1 fruit fly cellular context compared by ENCODE assay signal in the genomic region with DNA sequence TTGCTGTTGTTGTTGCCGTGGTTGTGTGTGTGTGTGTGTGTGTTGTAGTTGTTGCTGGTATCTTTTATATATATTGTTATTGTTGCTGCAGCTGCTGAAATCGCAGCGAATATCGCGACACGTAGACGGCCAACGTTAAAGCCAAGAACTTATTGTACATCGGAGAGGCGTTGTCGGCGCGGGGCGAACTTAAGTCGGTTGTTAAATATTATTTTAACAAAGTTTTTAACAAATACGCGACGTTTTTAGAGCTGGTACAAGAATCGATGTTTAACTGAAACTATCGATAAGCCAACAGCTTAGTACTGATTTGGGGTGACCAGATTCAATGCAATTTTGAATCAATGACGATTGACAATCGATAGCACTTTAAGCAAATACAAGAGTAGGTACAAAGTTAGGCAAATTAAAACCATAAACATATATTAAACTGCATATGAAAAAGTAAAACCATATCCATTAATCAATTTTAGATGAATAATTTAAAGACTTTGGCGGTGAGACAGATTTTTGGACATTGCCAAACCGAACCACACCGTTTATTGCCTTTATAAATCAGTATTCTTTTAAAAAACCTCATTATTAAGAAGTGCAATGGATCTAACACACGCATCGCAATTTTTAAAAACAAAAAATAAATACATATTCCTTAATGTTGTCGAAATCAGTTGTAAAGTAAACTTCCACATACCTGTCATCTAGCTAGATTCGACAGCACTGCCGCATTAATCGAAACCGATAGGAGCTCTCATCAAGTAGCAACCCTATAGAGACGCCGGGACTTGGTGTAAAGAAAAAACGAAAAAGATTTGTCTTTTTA.
TF ChIP-seq lines count a peak whose summit lies in the region.

TSS of gene Mrtf (minus strand) at position 268 of the 820 bp plus-strand sequence.
TSS of gene Non2 (plus strand) at position 731 of the 820 bp plus-strand sequence.

TF ChIP-seq in whole organism, embryonic, 481 proteins besides CTCF, POLR2A, EP300 and RAD21 (continued from another document and continues in another):
- peak; percentile 95 for TF ChIP-seq CG4360 (GFP tag; IDR thresholded peaks at IDR 0.05; lab: Robert Waterston, UW)
- peak; percentile 71 for TF ChIP-seq CG4424 (GFP tag; optimal IDR thresholded peaks at IDR 0.05; lab: Kevin White, UChicago)
- TF ChIP-seq scrt (GFP tag; optimal IDR thresholded peaks at IDR 0.05; lab: Kevin White, UChicago) = peak; percentile 43
- peak; percentile 49 for TF ChIP-seq Fer3 (tag; optimal IDR thresholded peaks at IDR 0.05; lab: Kevin White, UChicago)
- peak; percentile 40 for TF ChIP-seq CG12942 (GFP tag; optimal IDR thresholded peaks at IDR 0.05; lab: Kevin White, UChicago)
- 0 out of 2 replicates have a peak, but pooled peaks have one; percentile 5 for TF ChIP-seq CG16779 (GFP tag; IDR thresholded peaks at IDR 0.05; lab: Robert Waterston, UW)
- peak; percentile 37 for TF ChIP-seq CG10209 (GFP tag; optimal IDR thresholded peaks at IDR 0.05; lab: Kevin White, UChicago)
- no peak for TF ChIP-seq corto (GFP tag; optimal IDR thresholded peaks at IDR 0.05; lab: Kevin White, UChicago)
- TF ChIP-seq CG15269 (tag; optimal IDR thresholded peaks at IDR 0.05; lab: Kevin White, UChicago) = peak; percentile 49
- peak; percentile 50 for TF ChIP-seq B-H2 (GFP tag; optimal IDR thresholded peaks at IDR 0.05; lab: Kevin White, UChicago)
- peak; percentile 88 for TF ChIP-seq HLH4C (GFP tag; IDR thresholded peaks at IDR 0.05; lab: Robert Waterston, UW; ENCODE audit: partially characterized antibody)
- peak; percentile 15 for TF ChIP-seq pb (GFP tag; optimal IDR thresholded peaks at IDR 0.05; lab: Kevin White, UChicago)
- peak; percentile 52 for TF ChIP-seq ttk (GFP tag; IDR thresholded peaks at IDR 0.05; lab: Robert Waterston, UW)
- no peak for TF ChIP-seq pfk (GFP tag; optimal IDR thresholded peaks at IDR 0.05; lab: Kevin White, UChicago)
- TF ChIP-seq CG7745 (tag; optimal IDR thresholded peaks at IDR 0.05; lab: Kevin White, UChicago) = no peak
- no peak for TF ChIP-seq aop (GFP tag; IDR thresholded peaks at IDR 0.05; lab: Robert Waterston, UW)
- 0 out of 2 replicates have a peak, but pooled peaks have one; percentile 26 for TF ChIP-seq onecut (GFP tag; IDR thresholded peaks at IDR 0.05; lab: Robert Waterston, UW)
- peak; percentile 56 for TF ChIP-seq Ada2b (GFP tag; IDR thresholded peaks at IDR 0.05; lab: Robert Waterston, UW)
- peak; percentile 96 for TF ChIP-seq Ets65A (GFP tag; lab: Kevin White, UChicago)
- no peak for TF ChIP-seq pita (GFP tag; optimal IDR thresholded peaks at IDR 0.05; lab: Kevin White, UChicago)
- peak; percentile 33 for TF ChIP-seq Hmx (GFP tag; optimal IDR thresholded peaks at IDR 0.05; lab: Kevin White, UChicago)
- TF ChIP-seq CG11456 (GFP tag; IDR thresholded peaks at IDR 0.05; lab: Robert Waterston, UW) = peak; percentile 65; the same call in 2 of the 3 replicates
- TF ChIP-seq CG13894 (tag; optimal IDR thresholded peaks at IDR 0.05; lab: Kevin White, UChicago) = peak; percentile 14
- TF ChIP-seq p53 (GFP tag; optimal IDR thresholded peaks at IDR 0.05; lab: Kevin White, UChicago) = no peak
- TF ChIP-seq CG4404 (GFP tag; IDR thresholded peaks at IDR 0.05; lab: Robert Waterston, UW) = 0 out of 2 replicates have a peak, but pooled peaks have one; percentile 41
- TF ChIP-seq CG34422 (GFP tag; IDR thresholded peaks at IDR 0.05; lab: Robert Waterston, UW) = peak; percentile 25; the same call in 1 of the 3 replicates
- peak; percentile 47 for TF ChIP-seq CG10366 (GFP tag; IDR thresholded peaks at IDR 0.05; lab: Robert Waterston, UW)
- no peak for TF ChIP-seq cas (GFP tag; IDR thresholded peaks at IDR 0.05; lab: Robert Waterston, UW)
- TF ChIP-seq CG12236 (GFP tag; optimal IDR thresholded peaks at IDR 0.05; lab: Kevin White, UChicago) = no peak
- TF ChIP-seq CG12659 (GFP tag; optimal IDR thresholded peaks at IDR 0.05; lab: Kevin White, UChicago) = peak; percentile 75
- peak; percentile 30 for TF ChIP-seq Side (GFP tag; optimal IDR thresholded peaks at IDR 0.05; lab: Kevin White, UChicago)
- no peak for TF ChIP-seq H2.0 (GFP tag; IDR thresholded peaks at IDR 0.05; lab: Robert Waterston, UW)
- TF ChIP-seq dimm (GFP tag; IDR thresholded peaks at IDR 0.05; lab: Robert Waterston, UW) = no peak
- TF ChIP-seq hb (GFP tag; IDR thresholded peaks at IDR 0.05; lab: Robert Waterston, UW; ENCODE audit: partially characterized antibody) = peak; percentile 79; the same call in 2 of the 3 replicates
- TF ChIP-seq CG17359 (tag; optimal IDR thresholded peaks at IDR 0.05; lab: Kevin White, UChicago) = peak; percentile 59
- peak; percentile 72 for TF ChIP-seq CHES-1-like (GFP tag; optimal IDR thresholded peaks at IDR 0.05; lab: Kevin White, UChicago)
- peak; percentile 63 for TF ChIP-seq Hmr (GFP tag; optimal IDR thresholded peaks at IDR 0.05; lab: Kevin White, UChicago)
- TF ChIP-seq Atf3 (GFP tag; optimal IDR thresholded peaks at IDR 0.05; lab: Kevin White, UChicago) = peak; percentile 59
- peak; percentile 86 for TF ChIP-seq CG6791 (GFP tag; IDR thresholded peaks at IDR 0.05; lab: Robert Waterston, UW; ENCODE audit: partially characterized antibody)
- TF ChIP-seq sqz (GFP tag; optimal IDR thresholded peaks at IDR 0.05; lab: Kevin White, UChicago) = no peak
- peak; percentile 75 for TF ChIP-seq gem (tag; optimal IDR thresholded peaks at IDR 0.05; lab: Kevin White, UChicago)
- TF ChIP-seq Ptx1 (GFP tag; IDR thresholded peaks at IDR 0.05; lab: Robert Waterston, UW) = peak; percentile 50
- TF ChIP-seq CG6813 (GFP tag; optimal IDR thresholded peaks at IDR 0.05; lab: Kevin White, UChicago) = no peak
- TF ChIP-seq ase (GFP tag; IDR thresholded peaks at IDR 0.05; lab: Robert Waterston, UW) = no peak
- TF ChIP-seq slbo (GFP tag; IDR thresholded peaks at IDR 0.05; lab: Robert Waterston, UW) = peak; percentile 78
- TF ChIP-seq Trl (optimal IDR thresholded peaks at IDR 0.05; lab: Kevin White, UChicago) = no peak
- TF ChIP-seq Trl (GFP tag; optimal IDR thresholded peaks at IDR 0.05; lab: Kevin White, UChicago) = peak; percentile 55
- no peak for TF ChIP-seq CG31224 (GFP tag; IDR thresholded peaks at IDR 0.05; lab: Robert Waterston, UW)
- TF ChIP-seq Dek (tag; optimal IDR thresholded peaks at IDR 0.05; lab: Kevin White, UChicago) = peak; percentile 50
- peak; percentile 25 for TF ChIP-seq fd96Cb (tag; optimal IDR thresholded peaks at IDR 0.05; lab: Kevin White, UChicago)
- TF ChIP-seq Stat92E (GFP tag; optimal IDR thresholded peaks at IDR 0.05; lab: Kevin White, UChicago) = no peak
- TF ChIP-seq PHDP (tag; optimal IDR thresholded peaks at IDR 0.05; lab: Kevin White, UChicago) = peak; percentile 0
- TF ChIP-seq CG6683 (GFP tag; optimal IDR thresholded peaks at IDR 0.05; lab: Kevin White, UChicago) = no peak
- TF ChIP-seq kah (GFP tag; optimal IDR thresholded peaks at IDR 0.05; lab: Kevin White, UChicago) = no peak
- peak; percentile 77 for TF ChIP-seq inv (GFP tag; IDR thresholded peaks at IDR 0.05; lab: Robert Waterston, UW; ENCODE audit: partially characterized antibody)
- peak; percentile 69 for TF ChIP-seq stwl (tag; optimal IDR thresholded peaks at IDR 0.05; lab: Kevin White, UChicago)
- peak; percentile 57; the same call in 2 of the 3 replicates for TF ChIP-seq Aef1 (GFP tag; IDR thresholded peaks at IDR 0.05; lab: Robert Waterston, UW)
- TF ChIP-seq Lhr (GFP tag; optimal IDR thresholded peaks at IDR 0.05; lab: Kevin White, UChicago) = peak; percentile 2
- TF ChIP-seq tin (GFP tag; optimal IDR thresholded peaks at IDR 0.05; lab: Kevin White, UChicago) = peak; percentile 66
- TF ChIP-seq az2 (GFP tag; optimal IDR thresholded peaks at IDR 0.05; lab: Kevin White, UChicago) = peak; percentile 61
- peak; percentile 69 for TF ChIP-seq hbn (GFP tag; IDR thresholded peaks at IDR 0.05; lab: Robert Waterston, UW; ENCODE audit: partially characterized antibody)
- TF ChIP-seq CG13296 (GFP tag; optimal IDR thresholded peaks at IDR 0.05; lab: Kevin White, UChicago) = peak; percentile 37
- peak; percentile 38 for TF ChIP-seq slp2 (GFP tag; optimal IDR thresholded peaks at IDR 0.05; lab: Kevin White, UChicago)
- peak; percentile 57 for TF ChIP-seq lab (GFP tag; optimal IDR thresholded peaks at IDR 0.05; lab: Kevin White, UChicago)
- TF ChIP-seq Eip74EF (GFP tag; optimal IDR thresholded peaks at IDR 0.05; lab: Kevin White, UChicago) = peak in 1 of 2 experiments; percentile 6
- TF ChIP-seq CG7786 (GFP tag; optimal IDR thresholded peaks at IDR 0.05; lab: Kevin White, UChicago) = peak; percentile 47
- TF ChIP-seq org-1 (GFP tag; optimal IDR thresholded peaks at IDR 0.05; lab: Kevin White, UChicago) = no peak
- TF ChIP-seq CoRest (tag; optimal IDR thresholded peaks at IDR 0.05; lab: Kevin White, UChicago) = peak; percentile 76
- TF ChIP-seq bsh (GFP tag; optimal IDR thresholded peaks at IDR 0.05; lab: Kevin White, UChicago) = peak in 1 of 2 experiments; percentile 53
- peak; percentile 23; the same call in 1 of the 3 replicates for TF ChIP-seq Optix (GFP tag; IDR thresholded peaks at IDR 0.05; lab: Robert Waterston, UW)
- peak; percentile 26 for TF ChIP-seq Nf-YB (GFP tag; optimal IDR thresholded peaks at IDR 0.05; lab: Kevin White, UChicago)
- peak; percentile 17 for TF ChIP-seq Oli (tag; optimal IDR thresholded peaks at IDR 0.05; lab: Kevin White, UChicago)
- no peak for TF ChIP-seq pros (GFP tag; optimal IDR thresholded peaks at IDR 0.05; lab: Kevin White, UChicago)
- no peak for TF ChIP-seq fd64A (GFP tag; optimal IDR thresholded peaks at IDR 0.05; lab: Kevin White, UChicago)
- peak; percentile 89 for TF ChIP-seq BEAF-32 (GFP tag; optimal IDR thresholded peaks at IDR 0.05; lab: Kevin White, UChicago)
- no peak for TF ChIP-seq Dad (GFP tag; optimal IDR thresholded peaks at IDR 0.05; lab: Kevin White, UChicago)
- peak; percentile 70 for TF ChIP-seq tna (GFP tag; IDR thresholded peaks at IDR 0.05; lab: Robert Waterston, UW; ENCODE audit: partially characterized antibody)
- peak; percentile 75 for TF ChIP-seq Xbp1 (GFP tag; optimal IDR thresholded peaks at IDR 0.05; lab: Kevin White, UChicago)
- TF ChIP-seq her (GFP tag; optimal IDR thresholded peaks at IDR 0.05; lab: Kevin White, UChicago) = no peak
- TF ChIP-seq bab2 (GFP tag; optimal IDR thresholded peaks at IDR 0.05; lab: Kevin White, UChicago) = peak; percentile 69
- peak; percentile 59 for TF ChIP-seq jumu (GFP tag; optimal IDR thresholded peaks at IDR 0.05; lab: Kevin White, UChicago)
- peak; percentile 30 for TF ChIP-seq CG3407 (GFP tag; optimal IDR thresholded peaks at IDR 0.05; lab: Kevin White, UChicago)
- TF ChIP-seq CG14050 (GFP tag; IDR thresholded peaks at IDR 0.05; lab: Robert Waterston, UW) = no peak; the same call in 2 of the 3 replicates
- peak; percentile 76 for TF ChIP-seq Doc3 (GFP tag; IDR thresholded peaks at IDR 0.05; lab: Robert Waterston, UW; ENCODE audit: partially characterized antibody)
- peak; percentile 67 for TF ChIP-seq CG15696 (tag; optimal IDR thresholded peaks at IDR 0.05; lab: Kevin White, UChicago)
- TF ChIP-seq ken (GFP tag; IDR thresholded peaks at IDR 0.05; lab: Robert Waterston, UW) = peak; percentile 69; the same call in 2 of the 3 replicates
- TF ChIP-seq CG15514 (GFP tag; optimal IDR thresholded peaks at IDR 0.05; lab: Kevin White, UChicago) = peak; percentile 54
- peak; percentile 30 for TF ChIP-seq exex (tag; optimal IDR thresholded peaks at IDR 0.05; lab: Kevin White, UChicago)
- TF ChIP-seq zen2 (GFP tag; IDR thresholded peaks at IDR 0.05; lab: Robert Waterston, UW; ENCODE audit: partially characterized antibody) = peak; percentile 82
- peak; percentile 73 for TF ChIP-seq CG14860 (GFP tag; IDR thresholded peaks at IDR 0.05; lab: Robert Waterston, UW; ENCODE audit: partially characterized antibody)
- TF ChIP-seq CG5953 (GFP tag; IDR thresholded peaks at IDR 0.05; lab: Robert Waterston, UW) = peak; percentile 23; the same call in 1 of the 2 replicates
- TF ChIP-seq CG3281 (GFP tag; optimal IDR thresholded peaks at IDR 0.05; lab: Kevin White, UChicago) = peak; percentile 49
- peak; percentile 1 for TF ChIP-seq Spps (tag; optimal IDR thresholded peaks at IDR 0.05; lab: Kevin White, UChicago)
- TF ChIP-seq CG4820 (GFP tag; optimal IDR thresholded peaks at IDR 0.05; lab: Kevin White, UChicago) = peak; percentile 61
- TF ChIP-seq emc (GFP tag; optimal IDR thresholded peaks at IDR 0.05; lab: Kevin White, UChicago) = peak; percentile 35
- peak; percentile 52 for TF ChIP-seq pzg (GFP tag; optimal IDR thresholded peaks at IDR 0.05; lab: Kevin White, UChicago)
- TF ChIP-seq odd (GFP tag; optimal IDR thresholded peaks at IDR 0.05; lab: Kevin White, UChicago) = no peak
- no peak for TF ChIP-seq gcm (GFP tag; optimal IDR thresholded peaks at IDR 0.05; lab: Kevin White, UChicago)
- no peak for TF ChIP-seq wor (GFP tag; IDR thresholded peaks at IDR 0.05; lab: Robert Waterston, UW)
- peak; percentile 37 for TF ChIP-seq cato (GFP tag; optimal IDR thresholded peaks at IDR 0.05; lab: Kevin White, UChicago; ENCODE audit: borderline replicate concordance)
- TF ChIP-seq abd-A (tag; optimal IDR thresholded peaks at IDR 0.05; lab: Kevin White, UChicago) = no peak
- TF ChIP-seq CG2712 (tag; optimal IDR thresholded peaks at IDR 0.05; lab: Kevin White, UChicago) = peak; percentile 73
- no peak for TF ChIP-seq CG31388 (GFP tag; optimal IDR thresholded peaks at IDR 0.05; lab: Kevin White, UChicago)
- no peak for TF ChIP-seq Ravus (GFP tag; IDR thresholded peaks at IDR 0.05; lab: Robert Waterston, UW)
- peak; percentile 16 for TF ChIP-seq cwo (GFP tag; optimal IDR thresholded peaks at IDR 0.05; lab: Kevin White, UChicago)
- TF ChIP-seq CG10321 (GFP tag; IDR thresholded peaks at IDR 0.05; lab: Robert Waterston, UW) = no peak
- no peak for TF ChIP-seq jigr1 (GFP tag; IDR thresholded peaks at IDR 0.05; lab: Robert Waterston, UW)
- TF ChIP-seq CG1647 (GFP tag; optimal IDR thresholded peaks at IDR 0.05; lab: Kevin White, UChicago) = no peak
- TF ChIP-seq Max (GFP tag; optimal IDR thresholded peaks at IDR 0.05; lab: Kevin White, UChicago) = peak; percentile 25
- TF ChIP-seq CG3726 (GFP tag; IDR thresholded peaks at IDR 0.05; lab: Robert Waterston, UW) = no peak
- peak; percentile 23 for TF ChIP-seq CG8089 (GFP tag; optimal IDR thresholded peaks at IDR 0.05; lab: Kevin White, UChicago)
- peak; percentile 69 for TF ChIP-seq CG1602 (GFP tag; optimal IDR thresholded peaks at IDR 0.05; lab: Kevin White, UChicago)
- TF ChIP-seq gt (GFP tag; IDR thresholded peaks at IDR 0.05; lab: Robert Waterston, UW) = no peak
- TF ChIP-seq CG12219 (GFP tag; optimal IDR thresholded peaks at IDR 0.05; lab: Kevin White, UChicago) = no peak
- TF ChIP-seq tx (GFP tag; optimal IDR thresholded peaks at IDR 0.05; lab: Kevin White, UChicago) = peak; percentile 23
- peak; percentile 83 for TF ChIP-seq CG2120 (GFP tag; optimal IDR thresholded peaks at IDR 0.05; lab: Kevin White, UChicago)
- TF ChIP-seq Abd-B (GFP tag; optimal IDR thresholded peaks at IDR 0.05; lab: Kevin White, UChicago) = peak; percentile 58
- no peak for TF ChIP-seq CG6654 (GFP tag; optimal IDR thresholded peaks at IDR 0.05; lab: Kevin White, UChicago)
- no peak for TF ChIP-seq gro (GFP tag; optimal IDR thresholded peaks at IDR 0.05; lab: Kevin White, UChicago)
